Fruit fly (Drosophila melanogaster): ENCODE data around the gene CG6664.

The CG6664 gene

dm6 chr3L:17027310-17027709, 11.3 kb upstream of the CG6664 start, which contains the start of gene CG7730 (continued):
- no peak for TF ChIP-seq CG16815 (GFP tag; optimal IDR thresholded peaks at IDR 0.05)
- no peak for TF ChIP-seq CG2120 (GFP tag; optimal IDR thresholded peaks at IDR 0.05)
- no peak for TF ChIP-seq tin (GFP tag; optimal IDR thresholded peaks at IDR 0.05)
- TF ChIP-seq D19A (tag; optimal IDR thresholded peaks at IDR 0.05) = no peak
- TF ChIP-seq Dll (GFP tag; IDR thresholded peaks at IDR 0.05; ENCODE audit: partially characterized antibody) = peak; percentile 71
- TF ChIP-seq grau (tag; optimal IDR thresholded peaks at IDR 0.05) = no peak
- no peak for TF ChIP-seq CG2202 (tag; optimal IDR thresholded peaks at IDR 0.05)
- TF ChIP-seq Kr (GFP tag; optimal IDR thresholded peaks at IDR 0.05) = no peak
- TF ChIP-seq amos (GFP tag; IDR thresholded peaks at IDR 0.05; ENCODE audit: partially characterized antibody) = peak; percentile 47; the same call in 1 of the 2 replicates
- TF ChIP-seq tna (GFP tag; IDR thresholded peaks at IDR 0.05; ENCODE audit: partially characterized antibody) = peak; percentile 71
- TF ChIP-seq cato (GFP tag; optimal IDR thresholded peaks at IDR 0.05; ENCODE audit: borderline replicate concordance) = no peak
- no peak for TF ChIP-seq Usf (GFP tag; optimal IDR thresholded peaks at IDR 0.05)
- TF ChIP-seq Bgb (GFP tag; IDR thresholded peaks at IDR 0.05; ENCODE audit: partially characterized antibody) = peak; percentile 55; the same call in 1 of the 2 replicates
- TF ChIP-seq CG9932 (GFP tag; IDR thresholded peaks at IDR 0.05) = no peak
- TF ChIP-seq tap (tag; optimal IDR thresholded peaks at IDR 0.05) = no peak
- TF ChIP-seq pb (GFP tag; optimal IDR thresholded peaks at IDR 0.05) = no peak
- 0 out of 2 replicates have a peak, but pooled peaks have one; percentile 50 for TF ChIP-seq sna (GFP tag; IDR thresholded peaks at IDR 0.05; ENCODE audit: partially characterized antibody)
- TF ChIP-seq Sry-δ (GFP tag; optimal IDR thresholded peaks at IDR 0.05) = peak; percentile 6
- 0 out of 2 replicates have a peak, but pooled peaks have one; percentile 45 for TF ChIP-seq unc-4 (GFP tag; IDR thresholded peaks at IDR 0.05; ENCODE audit: partially characterized antibody)
- TF ChIP-seq hbn (GFP tag; IDR thresholded peaks at IDR 0.05; ENCODE audit: partially characterized antibody) = peak; percentile 58; the same call in 1 of the 2 replicates
- TF ChIP-seq bbx (GFP tag; IDR thresholded peaks at IDR 0.05; ENCODE audit: partially characterized antibody) = peak; percentile 58; the same call in 1 of the 2 replicates
- TF ChIP-seq Mad (GFP tag; optimal IDR thresholded peaks at IDR 0.05) = no peak
- no peak for TF ChIP-seq CG31365 (tag; optimal IDR thresholded peaks at IDR 0.05)
- peak; percentile 57 for TF ChIP-seq vnd (GFP tag; IDR thresholded peaks at IDR 0.05; ENCODE audit: partially characterized antibody)
- no peak for TF ChIP-seq Dad (GFP tag; optimal IDR thresholded peaks at IDR 0.05)
- TF ChIP-seq CG17186 (GFP tag; optimal IDR thresholded peaks at IDR 0.05) = no peak
- no peak for TF ChIP-seq CG32767 (GFP tag; IDR thresholded peaks at IDR 0.05)
- no peak for TF ChIP-seq CG1647 (GFP tag; optimal IDR thresholded peaks at IDR 0.05)
- TF ChIP-seq eve (GFP tag; optimal IDR thresholded peaks at IDR 0.05) = no peak
- TF ChIP-seq CG13287 (GFP tag; IDR thresholded peaks at IDR 0.05; ENCODE audit: partially characterized antibody) = peak; percentile 76
- peak; percentile 64; the same call in 2 of the 3 replicates for TF ChIP-seq mld (GFP tag; IDR thresholded peaks at IDR 0.05; ENCODE audit: partially characterized antibody)
- no peak for TF ChIP-seq CG4820 (GFP tag; optimal IDR thresholded peaks at IDR 0.05)
- no peak for TF ChIP-seq az2 (GFP tag; optimal IDR thresholded peaks at IDR 0.05)
- TF ChIP-seq al (GFP tag; IDR thresholded peaks at IDR 0.05) = no peak
- TF ChIP-seq chif (GFP tag; optimal IDR thresholded peaks at IDR 0.05) = no peak
- no peak for TF ChIP-seq CG11504 (tag; optimal IDR thresholded peaks at IDR 0.05)
- TF ChIP-seq ato (GFP tag; IDR thresholded peaks at IDR 0.05; ENCODE audit: partially characterized antibody) = peak; percentile 16; the same call in 1 of the 2 replicates
- no peak for TF ChIP-seq CG11456 (GFP tag; IDR thresholded peaks at IDR 0.05)
- TF ChIP-seq sens (GFP tag) = no peak
- no peak for TF ChIP-seq sr (GFP tag; IDR thresholded peaks at IDR 0.05)
- peak; percentile 61 for TF ChIP-seq Dref (GFP tag; IDR thresholded peaks at IDR 0.05)
- TF ChIP-seq Oli (tag; optimal IDR thresholded peaks at IDR 0.05) = no peak
- TF ChIP-seq ab (GFP tag; optimal IDR thresholded peaks at IDR 0.05) = no peak
- TF ChIP-seq Scr (GFP tag; IDR thresholded peaks at IDR 0.05; ENCODE audit: partially characterized antibody) = peak; percentile 60
- no peak for TF ChIP-seq hth (optimal IDR thresholded peaks at IDR 0.05)
- peak; percentile 18; the same call in 1 of the 3 replicates for TF ChIP-seq knrl (GFP tag; IDR thresholded peaks at IDR 0.05; ENCODE audit: partially characterized antibody)
- no peak for TF ChIP-seq CG3847 (GFP tag; IDR thresholded peaks at IDR 0.05)
- peak; percentile 81 for TF ChIP-seq Dp (GFP tag; optimal IDR thresholded peaks at IDR 0.05)
- no peak for TF ChIP-seq GATAe (GFP tag; conservative IDR thresholded peaks at IDR 0.05)
- TF ChIP-seq hb (GFP tag; IDR thresholded peaks at IDR 0.05; ENCODE audit: partially characterized antibody) = peak; percentile 32; the same call in 1 of the 3 replicates
